Worm (Caenorhabditis elegans): ENCODE results near the gene C01G10.14.

The C01G10.14 gene

ce11 chrV:15087207-15087706 is 18.5 kb downstream of the C01G10.14 start, which contains the start of the genes C01G10.15 and C01G10.6:
C01G10.15 (minus strand) TSS chrV:15087307.
C01G10.6 (plus strand) TSS chrV:15087656.
- TF ChIP-seq him-1 (tag; optimal IDR thresholded peaks at IDR 0.05): no peak
- TF ChIP-seq W03F9.2 (tag; optimal IDR thresholded peaks at IDR 0.05): no peak
- no peak for TF ChIP-seq dao-5 (tag; optimal IDR thresholded peaks at IDR 0.05)

ce11 chrV:15085335-15085800 is 20.4 kb downstream of the C01G10.14 start, which contains the start of the genes ahsa-1 and C01G10.7:
ahsa-1 (minus strand) TSS chrV:15085385.
C01G10.7 (plus strand) TSS chrV:15085747.
- peak; percentile 96 for TF ChIP-seq W03F9.2 (tag; optimal IDR thresholded peaks at IDR 0.05)
- TF ChIP-seq dao-5 (tag; optimal IDR thresholded peaks at IDR 0.05): no peak
- peak; percentile 88 for TF ChIP-seq him-1 (tag; optimal IDR thresholded peaks at IDR 0.05)

ce11 chrV:15083659-15084058 is 22.1 kb downstream of the C01G10.14 start:
- TF ChIP-seq him-1 (tag; optimal IDR thresholded peaks at IDR 0.05) (no peak), dao-5 (tag; optimal IDR thresholded peaks at IDR 0.05) (no peak), W03F9.2 (tag; optimal IDR thresholded peaks at IDR 0.05) (no peak)

DNA sequence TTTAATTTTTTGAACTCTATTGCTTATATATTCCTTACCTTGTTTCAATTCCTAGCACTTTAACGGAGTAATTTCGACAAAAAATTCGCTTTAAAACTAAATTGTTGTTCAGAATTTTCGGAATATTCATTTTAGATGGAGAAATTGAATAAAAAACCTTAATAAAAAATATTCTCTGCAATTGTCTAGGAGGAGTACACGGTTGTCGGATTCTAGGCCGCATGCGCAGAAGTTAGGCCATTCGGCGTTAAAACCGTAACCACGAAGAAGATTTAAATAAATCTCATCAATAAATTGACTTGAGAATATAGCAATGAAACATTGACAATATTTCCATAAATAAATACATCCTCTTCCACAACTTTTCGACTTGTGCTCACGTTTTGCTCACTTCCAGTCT is 23.5 kb downstream of the C01G10.14 start, which contains the start of the genes C01G10.10 and C01G10.9:
C01G10.10 (minus strand) TSS at position 151 of the 400 bp plus-strand sequence.
C01G10.9 (plus strand) TSS at position 240 of the 400 bp plus-strand sequence.
- TF ChIP-seq him-1 (tag; optimal IDR thresholded peaks at IDR 0.05): peak; percentile 61
- TF ChIP-seq dao-5 (tag; optimal IDR thresholded peaks at IDR 0.05): no peak
- peak; percentile 72 for TF ChIP-seq W03F9.2 (tag; optimal IDR thresholded peaks at IDR 0.05)

DNA sequence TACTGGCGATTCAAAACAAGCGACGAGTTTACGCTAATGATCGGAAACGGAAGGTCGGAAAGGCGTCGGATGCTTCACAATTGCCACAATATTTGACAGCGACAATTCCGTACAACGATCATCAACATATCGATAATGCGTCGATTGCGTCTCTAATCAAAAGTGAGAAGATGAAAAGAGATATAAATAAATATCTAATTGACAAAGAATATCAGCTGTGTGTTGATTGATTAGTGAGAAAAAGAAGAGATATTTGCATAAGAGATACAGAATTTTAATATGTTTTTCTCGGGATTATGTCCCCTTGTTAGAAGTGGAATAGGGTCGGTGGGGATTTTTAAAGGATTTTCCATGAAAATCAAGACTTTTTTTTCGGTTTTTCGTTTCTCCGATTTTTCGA is 27.2 kb downstream of the C01G10.14 start:
- TF ChIP-seq him-1 (tag; optimal IDR thresholded peaks at IDR 0.05) (no peak), dao-5 (tag; optimal IDR thresholded peaks at IDR 0.05) (no peak), W03F9.2 (tag; optimal IDR thresholded peaks at IDR 0.05) (no peak)

DNA sequence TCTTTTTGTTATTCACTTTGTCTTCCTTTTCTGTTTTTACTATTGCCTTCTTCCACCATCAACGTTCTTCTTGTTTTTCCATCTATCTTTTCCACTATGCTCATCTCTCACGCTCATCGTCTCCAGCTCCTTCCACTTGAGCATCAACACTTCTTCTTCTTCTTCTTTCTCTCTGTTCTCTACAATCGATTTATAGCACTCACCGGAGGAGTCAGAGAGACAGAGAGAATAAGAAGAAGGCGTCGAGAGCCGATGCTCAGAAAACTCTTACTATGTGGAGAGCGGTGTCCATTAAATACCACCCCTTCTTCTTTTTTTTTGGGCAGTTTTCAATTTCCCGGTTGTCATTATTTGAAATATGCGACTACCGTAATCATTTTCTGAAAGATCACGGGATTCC is 30.8 kb downstream of the C01G10.14 start:
- no peak for TF ChIP-seq dao-5 (tag; optimal IDR thresholded peaks at IDR 0.05)
- no peak for TF ChIP-seq W03F9.2 (tag; optimal IDR thresholded peaks at IDR 0.05)
- TF ChIP-seq him-1 (tag; optimal IDR thresholded peaks at IDR 0.05): peak; percentile 3

- TF ChIP-seq him-1 (tag; optimal IDR thresholded peaks at IDR 0.05) (no peak), W03F9.2 (tag; optimal IDR thresholded peaks at IDR 0.05) (no peak), dao-5 (tag; optimal IDR thresholded peaks at IDR 0.05) (no peak)
Observed at ce11 chrV:15072738-15073137, 33.0 kb downstream of the C01G10.14 start.

- TF ChIP-seq dao-5 (tag; optimal IDR thresholded peaks at IDR 0.05) (no peak), him-1 (tag; optimal IDR thresholded peaks at IDR 0.05) (peak; percentile 68)
Observed at ce11 chrV:15071015-15071810, 34.5 kb downstream of the C01G10.14 start, which contains the start of gene unc-76. unc-76 (plus strand) TSS chrV:15071760.

- TF ChIP-seq him-1 (tag; optimal IDR thresholded peaks at IDR 0.05): no peak
- TF ChIP-seq W03F9.2 (tag; optimal IDR thresholded peaks at IDR 0.05): no peak
- no peak for TF ChIP-seq dao-5 (tag; optimal IDR thresholded peaks at IDR 0.05)
Observed at ce11 chrV:15069435-15069985, 36.2 kb downstream of the C01G10.14 start.

- TF ChIP-seq W03F9.2 (tag; optimal IDR thresholded peaks at IDR 0.05) (no peak), dao-5 (tag; optimal IDR thresholded peaks at IDR 0.05) (no peak), him-1 (tag; optimal IDR thresholded peaks at IDR 0.05) (no peak)
Observed at ce11 chrV:15068378-15068777, 37.4 kb downstream of the C01G10.14 start, which contains the start of gene dnj-3. dnj-3 (plus strand) TSS chrV:15068678.

- no peak for TF ChIP-seq dao-5 (tag; optimal IDR thresholded peaks at IDR 0.05)
- no peak for TF ChIP-seq W03F9.2 (tag; optimal IDR thresholded peaks at IDR 0.05)
- TF ChIP-seq him-1 (tag; optimal IDR thresholded peaks at IDR 0.05): no peak
Observed at ce11 chrV:15067165-15067564, 38.6 kb downstream of the C01G10.14 start, which contains the start of gene C25D7.10. C25D7.10 (plus strand) TSS chrV:15067465.

- TF ChIP-seq dao-5 (tag; optimal IDR thresholded peaks at IDR 0.05): no peak
- no peak for TF ChIP-seq him-1 (tag; optimal IDR thresholded peaks at IDR 0.05)
- TF ChIP-seq W03F9.2 (tag; optimal IDR thresholded peaks at IDR 0.05): no peak
Observed at ce11 chrV:15065837-15066348, 39.9 kb downstream of the C01G10.14 start, which contains the start of gene otub-1. otub-1 (plus strand) TSS chrV:15066298.

- no peak for TF ChIP-seq dao-5 (tag; optimal IDR thresholded peaks at IDR 0.05)
- TF ChIP-seq him-1 (tag; optimal IDR thresholded peaks at IDR 0.05): no peak
- no peak for TF ChIP-seq W03F9.2 (tag; optimal IDR thresholded peaks at IDR 0.05)
Observed at ce11 chrV:15065068-15065744, 40.5 kb downstream of the C01G10.14 start, which contains the start of gene C25D7.9. C25D7.9 (plus strand) TSS chrV:15065135.
